Fruit fly (Drosophila melanogaster) whole organism, embryonic: ENCODE results near the gene TfIIS.
A peak's percentile ranks its signal among the peaks of the same experiment; 100 is the strongest.

Source experiments
- Ada2b ChIP-seq: fragments of 200-800 bp; sonication (Bioruptor generic); IDR thresholded peaks from 2 replicates; pipeline ENCODE4 v1.3.6; 2022; ENCODE audit warnings: missing biosample characterization, missing genetic modification characterization
- CG10979 ChIP-seq: fragments of 200-800 bp; sonication (Bioruptor generic); optimal IDR thresholded peaks from 2 replicates; lab custom pipeline; 2018; ENCODE audit warnings: missing biosample characterization, mild to moderate bottlenecking, missing genetic modification characterization, moderate library complexity
- CG12659 ChIP-seq: fragments of 200-800 bp; sonication (Bioruptor generic); optimal IDR thresholded peaks from 3 replicates; lab custom pipeline; 2017; ENCODE audit warnings: mild to moderate bottlenecking, missing biosample characterization, missing genetic modification reagents, missing genetic modification characterization
- CG13123 ChIP-seq: fragments of 200-800 bp; sonication (Bioruptor generic); optimal IDR thresholded peaks from 2 replicates; lab custom pipeline; 2016; ENCODE audit warnings: missing biosample characterization, missing genetic modification characterization
- CG13624 ChIP-seq: fragments of 200-800 bp; sonication (Bioruptor generic); optimal IDR thresholded peaks from 2 replicates; lab custom pipeline; 2016; ENCODE audit warnings: missing biosample characterization, missing genetic modification characterization
- CG14667 ChIP-seq: fragments of 200-800 bp; sonication (Bioruptor generic); IDR thresholded peaks from 2 replicates; pipeline ENCODE4 v1.3.6; 2022; ENCODE audit warnings: missing biosample characterization, missing genetic modification characterization
- CG15011 ChIP-seq: fragments of 200-800 bp; sonication (Bioruptor generic); optimal IDR thresholded peaks from 3 replicates; lab custom pipeline; 2018; ENCODE audit warnings: missing biosample characterization, mild to moderate bottlenecking, missing genetic modification characterization
- CG15514 ChIP-seq: fragments of 200-800 bp; sonication (Bioruptor generic); optimal IDR thresholded peaks from 3 replicates; lab custom pipeline; 2017; ENCODE audit warnings: missing biosample characterization, missing genetic modification characterization, mild to moderate bottlenecking, moderate library complexity, missing genetic modification reagents
- CG18262 ChIP-seq: fragments of 200-800 bp; optimal IDR thresholded peaks from 3 replicates; lab custom pipeline; 2019; ENCODE audit warnings: missing biosample characterization, mild to moderate bottlenecking, missing genetic modification characterization, moderate library complexity
- CG2120 ChIP-seq: fragments of 200-800 bp; sonication (Bioruptor generic); optimal IDR thresholded peaks from 3 replicates; lab custom pipeline; 2016; ENCODE audit warnings: missing biosample characterization, missing genetic modification characterization
- CG2202 ChIP-seq: fragments of 200-800 bp; sonication (Bioruptor generic); optimal IDR thresholded peaks from 2 replicates; lab custom pipeline; 2018; ENCODE audit warnings: missing biosample characterization, mild to moderate bottlenecking, missing genetic modification characterization
- CG2889 ChIP-seq: fragments of 200-800 bp; sonication (Bioruptor generic); IDR thresholded peaks from 3 replicates; pipeline ENCODE4 v1.3.6; 2022; ENCODE audit warnings: missing biosample characterization, missing genetic modification characterization
- CG31224 ChIP-seq: fragments of 200-800 bp; sonication (Bioruptor generic); IDR thresholded peaks from 2 replicates; pipeline ENCODE4 v1.3.6; 2022; ENCODE audit warnings: missing biosample characterization, missing genetic modification characterization
- CG31388 ChIP-seq: fragments of 200-800 bp; sonication (Bioruptor generic); optimal IDR thresholded peaks from 2 replicates; lab custom pipeline; 2016; ENCODE audit warnings: missing biosample characterization, missing genetic modification characterization
- CG32767 ChIP-seq: fragments of 200-800 bp; sonication (Bioruptor generic); IDR thresholded peaks from 2 replicates; pipeline ENCODE4 v1.3.6; 2022; ENCODE audit warnings: missing biosample characterization, missing genetic modification characterization
- CG42726 ChIP-seq: fragments of 200-800 bp; sonication (Bioruptor generic); IDR thresholded peaks from 2 replicates; pipeline ENCODE4 v1.3.6; 2022; ENCODE audit warnings: missing biosample characterization, missing genetic modification characterization; ENCODE audit not compliant: partially characterized antibody
- CG6272 ChIP-seq: fragments of 200-800 bp; sonication (Bioruptor generic); IDR thresholded peaks from 2 replicates; pipeline ENCODE4 v1.3.6; 2022; ENCODE audit warnings: missing biosample characterization, missing genetic modification characterization
- CG7839 ChIP-seq: fragments of 200-800 bp; sonication (Bioruptor generic); optimal IDR thresholded peaks from 3 replicates; lab custom pipeline; 2018; ENCODE audit warnings: missing biosample characterization, mild to moderate bottlenecking, missing genetic modification characterization, moderate library complexity
- Fer1 ChIP-seq: fragments of 200-800 bp; sonication (Bioruptor generic); optimal IDR thresholded peaks from 2 replicates; lab custom pipeline; 2017; ENCODE audit warnings: missing biosample characterization, mild to moderate bottlenecking, missing genetic modification characterization
- Fer2 ChIP-seq: fragments of 200-800 bp; sonication (Bioruptor generic); optimal IDR thresholded peaks from 2 replicates; lab custom pipeline; 2018; ENCODE audit warnings: missing biosample characterization, mild to moderate bottlenecking, missing genetic modification characterization, moderate library complexity
- HmgZ ChIP-seq: fragments of 200-800 bp; sonication (Bioruptor generic); optimal IDR thresholded peaks from 2 replicates; lab custom pipeline; 2018; ENCODE audit warnings: missing biosample characterization, mild to moderate bottlenecking, missing genetic modification characterization
- Jarid2 ChIP-seq: fragments of 200-800 bp; sonication (Bioruptor generic); optimal IDR thresholded peaks from 3 replicates; lab custom pipeline; 2017; ENCODE audit warnings: mild to moderate bottlenecking, missing biosample characterization, missing genetic modification reagents, missing genetic modification characterization
- Med ChIP-seq: fragments of 200-800 bp; sonication (Bioruptor generic); peaks from one replicate; lab custom pipeline; 2016; ENCODE audit warnings: missing biosample characterization, missing genetic modification characterization, mild to moderate bottlenecking, inconsistent platforms, moderate library complexity
- Mrtf ChIP-seq: fragments of 200-800 bp; sonication (Bioruptor generic); IDR thresholded peaks from 3 replicates; pipeline ENCODE4 v1.3.6; 2022; ENCODE audit warnings: missing biosample characterization, missing genetic modification characterization
- Oli ChIP-seq: fragments of 200-800 bp; sonication (Bioruptor generic); optimal IDR thresholded peaks from 2 replicates; lab custom pipeline; 2018; ENCODE audit warnings: missing biosample characterization, mild to moderate bottlenecking, missing genetic modification characterization, moderate library complexity
- Scr ChIP-seq: fragments of 200-800 bp; sonication (Bioruptor generic); IDR thresholded peaks from 2 replicates; pipeline ENCODE4 v1.3.6; 2022; ENCODE audit warnings: missing biosample characterization, missing genetic modification characterization; ENCODE audit not compliant: partially characterized antibody
- Sox100B ChIP-seq: fragments of 200-800 bp; sonication (Bioruptor generic); optimal IDR thresholded peaks from 3 replicates; lab custom pipeline; 2018; ENCODE audit warnings: missing biosample characterization, mild to moderate bottlenecking, missing genetic modification characterization
- Sry-β ChIP-seq: fragments of 200-800 bp; sonication (Bioruptor generic); optimal IDR thresholded peaks from 2 replicates; lab custom pipeline; 2018; ENCODE audit warnings: missing biosample characterization, mild to moderate bottlenecking, missing genetic modification characterization, moderate library complexity
- Xrp1 ChIP-seq: fragments of 200-800 bp; sonication (Bioruptor generic); IDR thresholded peaks from 2 replicates; pipeline ENCODE4 v1.3.6; 2022; ENCODE audit warnings: missing biosample characterization, missing genetic modification characterization
- aop ChIP-seq: fragments of 200-800 bp; sonication (Bioruptor generic); IDR thresholded peaks from 2 replicates; pipeline ENCODE4 v1.3.6; 2022; ENCODE audit warnings: missing biosample characterization, missing genetic modification characterization
- croc ChIP-seq: fragments of 200-800 bp; sonication (Bioruptor generic); conservative IDR thresholded peaks from 3 replicates; pipeline ENCODE4 v1.3.6; 2022; ENCODE audit warnings: missing biosample characterization, missing genetic modification characterization
- dm ChIP-seq: fragments of 200-800 bp; sonication (Bioruptor generic); optimal IDR thresholded peaks from 3 replicates; lab custom pipeline; 2016; ENCODE audit warnings: missing biosample characterization, missing genetic modification characterization
- gce ChIP-seq: fragments of 200-800 bp; sonication (Bioruptor generic); IDR thresholded peaks from 3 replicates; pipeline ENCODE4 v1.3.6; 2022; ENCODE audit warnings: missing biosample characterization, missing genetic modification characterization
- grau ChIP-seq: fragments of 200-800 bp; optimal IDR thresholded peaks from 3 replicates; lab custom pipeline; 2019; ENCODE audit warnings: missing biosample characterization, mild to moderate bottlenecking, missing genetic modification characterization, moderate library complexity
- hb ChIP-seq: fragments of 200-800 bp; sonication (Bioruptor generic); IDR thresholded peaks from 3 replicates; pipeline ENCODE4 v1.3.6; 2022; ENCODE audit warnings: missing biosample characterization, missing genetic modification characterization; ENCODE audit not compliant: partially characterized antibody
- her ChIP-seq: fragments of 200-800 bp; sonication (Bioruptor generic); optimal IDR thresholded peaks from 2 replicates; lab custom pipeline; 2016; ENCODE audit warnings: missing biosample characterization, missing genetic modification characterization
- ken ChIP-seq: fragments of 200-800 bp; sonication (Bioruptor generic); IDR thresholded peaks from 3 replicates; pipeline ENCODE4 v1.3.6; 2022; ENCODE audit warnings: missing biosample characterization, missing genetic modification characterization
- lbe ChIP-seq: fragments of 200-800 bp; sonication (Bioruptor generic); optimal IDR thresholded peaks from 2 replicates; lab custom pipeline; 2016; ENCODE audit warnings: missing biosample characterization, mild to moderate bottlenecking, missing genetic modification characterization
- mld ChIP-seq: fragments of 200-800 bp; sonication (Bioruptor generic); IDR thresholded peaks from 3 replicates; pipeline ENCODE4 v1.3.6; 2022; ENCODE audit warnings: missing biosample characterization, missing genetic modification characterization; ENCODE audit not compliant: partially characterized antibody
- oc ChIP-seq: fragments of 200-800 bp; sonication (Bioruptor generic); optimal IDR thresholded peaks from 2 replicates; lab custom pipeline; 2018; ENCODE audit warnings: missing biosample characterization, mild to moderate bottlenecking, missing genetic modification characterization, moderate library complexity
- phol ChIP-seq: fragments of 200-800 bp; sonication (Bioruptor generic); optimal IDR thresholded peaks from 3 replicates; lab custom pipeline; 2018; ENCODE audit warnings: missing biosample characterization, mild to moderate bottlenecking, missing genetic modification characterization, moderate library complexity
- row ChIP-seq: fragments of 200-800 bp; sonication (Bioruptor generic); IDR thresholded peaks from 3 replicates; pipeline ENCODE4 v1.3.6; 2022; ENCODE audit warnings: missing biosample characterization, missing genetic modification characterization
- schlank ChIP-seq: fragments of 200-800 bp; sonication (Bioruptor generic); optimal IDR thresholded peaks from 2 replicates; lab custom pipeline; 2018; ENCODE audit warnings: missing biosample characterization, mild to moderate bottlenecking, missing genetic modification characterization
- sob ChIP-seq: fragments of 200-800 bp; sonication (Bioruptor generic); IDR thresholded peaks from 2 replicates; pipeline ENCODE4 v1.3.6; 2022; ENCODE audit warnings: missing biosample characterization, missing genetic modification characterization
- sqz ChIP-seq: fragments of 200-800 bp; sonication (Bioruptor generic); optimal IDR thresholded peaks from 3 replicates; lab custom pipeline; 2018; ENCODE audit warnings: missing biosample characterization, mild to moderate bottlenecking, missing genetic modification characterization
- trh ChIP-seq: fragments of 200-800 bp; sonication (Bioruptor generic); optimal IDR thresholded peaks from 2 replicates; lab custom pipeline; 2016; ENCODE audit warnings: missing biosample characterization, missing genetic modification characterization
- twi ChIP-seq: fragments of 200-800 bp; optimal IDR thresholded peaks from 2 replicates; lab custom pipeline; 2019; ENCODE audit warnings: missing biosample characterization, mild to moderate bottlenecking, missing genetic modification characterization, moderate library complexity
- tx ChIP-seq: fragments of 200-800 bp; sonication (Bioruptor generic); optimal IDR thresholded peaks from 2 replicates; lab custom pipeline; 2016; ENCODE audit warnings: missing biosample characterization, missing genetic modification characterization
- vfl ChIP-seq: fragments of 200-800 bp; sonication (Bioruptor generic); optimal IDR thresholded peaks from 2 replicates; lab custom pipeline; 2016; ENCODE audit warnings: missing biosample characterization, missing genetic modification characterization
- vnd ChIP-seq: fragments of 200-800 bp; sonication (Bioruptor generic); IDR thresholded peaks from 3 replicates; pipeline ENCODE4 v1.3.6; 2022; ENCODE audit warnings: missing biosample characterization, missing genetic modification characterization; ENCODE audit not compliant: partially characterized antibody

Gene TfIIS

dm6 chr2L:15009703-15010102 is 50.9 kb downstream of the TfIIS start, which contains the start of the genes THG and Rnmt (continued):
- peak; percentile 83; the same call in 2 of the 3 replicates for TF ChIP-seq gce (GFP tag; lab: Robert Waterston, UW)
- TF ChIP-seq sqz (GFP tag; lab: Kevin White, UChicago) = no peak
- TF ChIP-seq Xrp1 = peak; percentile 89
- peak; percentile 73 for TF ChIP-seq CG13624 (GFP tag; lab: Kevin White, UChicago)
- peak; percentile 84 for TF ChIP-seq phol
- TF ChIP-seq Sry-β = peak; percentile 47
- peak; percentile 60 for TF ChIP-seq Sox100B
- TF ChIP-seq CG10979 = peak; percentile 77
- peak; percentile 95 for TF ChIP-seq Med (GFP tag; lab: Kevin White, UChicago)
- TF ChIP-seq CG18262 = peak; percentile 76
- peak; percentile 66 for TF ChIP-seq CG13123 (GFP tag; lab: Kevin White, UChicago)
- TF ChIP-seq Mrtf (GFP tag; lab: Robert Waterston, UW) = peak; percentile 80
- TF ChIP-seq mld = no peak
- TF ChIP-seq aop = peak; percentile 50; the same call in 1 of the 2 replicates
- TF ChIP-seq tx (GFP tag; lab: Kevin White, UChicago) = peak; percentile 34
- TF ChIP-seq croc (GFP tag; lab: Robert Waterston, UW) = peak; percentile 65
- peak; percentile 89 for TF ChIP-seq sob (GFP tag; lab: Robert Waterston, UW)
- TF ChIP-seq CG7839 = peak; percentile 75
- TF ChIP-seq hb (GFP tag; lab: Robert Waterston, UW) = peak; percentile 79
- peak; percentile 46; the same call in 1 of the 2 replicates for TF ChIP-seq CG42726 (GFP tag; lab: Robert Waterston, UW)
- peak; percentile 58 for TF ChIP-seq trh
- TF ChIP-seq her = peak; percentile 46
- TF ChIP-seq twi (tag; lab: Kevin White, UChicago) = peak; percentile 79
- TF ChIP-seq Fer2 (tag; lab: Kevin White, UChicago) = peak; percentile 77
- TF ChIP-seq CG2889 (GFP tag; lab: Robert Waterston, UW) = peak; percentile 52; the same call in 2 of the 3 replicates
- TF ChIP-seq schlank (tag; lab: Kevin White, UChicago) = no peak
- TF ChIP-seq row (GFP tag; lab: Robert Waterston, UW) = peak; percentile 94
- TF ChIP-seq CG2120 (GFP tag; lab: Kevin White, UChicago) = peak; percentile 90
- TF ChIP-seq CG15514 (GFP tag; lab: Kevin White, UChicago) = peak; percentile 56
- TF ChIP-seq Scr (GFP tag; lab: Robert Waterston, UW) = peak; percentile 92
- TF ChIP-seq grau (tag; lab: Kevin White, UChicago) = peak; percentile 86
- TF ChIP-seq ken (GFP tag; lab: Robert Waterston, UW) = peak; percentile 85
- peak; percentile 58 for TF ChIP-seq CG31224 (GFP tag; lab: Robert Waterston, UW)
- TF ChIP-seq lbe = peak; percentile 81
- TF ChIP-seq dm = peak; percentile 32
- TF ChIP-seq Fer1 = peak; percentile 77
- peak; percentile 30 for TF ChIP-seq Jarid2 (GFP tag; lab: Kevin White, UChicago)
- TF ChIP-seq CG12659 (GFP tag; lab: Kevin White, UChicago) = peak; percentile 87
- peak; percentile 35 for TF ChIP-seq CG31388 (GFP tag; lab: Kevin White, UChicago)
- TF ChIP-seq oc = peak; percentile 78
- TF ChIP-seq CG14667 = peak; percentile 76
- peak; percentile 84 for TF ChIP-seq CG6272
- peak; percentile 65; the same call in 1 of the 2 replicates for TF ChIP-seq CG32767 (GFP tag; lab: Robert Waterston, UW)
- peak; percentile 84 for TF ChIP-seq Ada2b (GFP tag; lab: Robert Waterston, UW)
- peak; percentile 90 for TF ChIP-seq HmgZ (tag; lab: Kevin White, UChicago)
- peak; percentile 72 for TF ChIP-seq CG2202 (tag; lab: Kevin White, UChicago)
- peak; percentile 71 for TF ChIP-seq vfl (GFP tag; lab: Kevin White, UChicago)
- TF ChIP-seq Oli (tag; lab: Kevin White, UChicago) = peak; percentile 75
- TF ChIP-seq vnd (GFP tag; lab: Robert Waterston, UW) = peak; percentile 82
- TF ChIP-seq CG15011 (GFP tag; lab: Kevin White, UChicago) = no peak
